Fruit fly (Drosophila melanogaster) whole organism, wandering third instar larva: ENCODE results near the gene Pex10.

Experiments used
- Abd-B ChIP-seq: fragments of >200 bp; optimal IDR thresholded peaks from 2 replicates; lab custom pipeline; 2017; ENCODE audit warnings: missing biosample characterization, missing genetic modification characterization
- CG32264 ChIP-seq: fragments of 200-800 bp; sonication (Bioruptor generic); optimal IDR thresholded peaks from 2 replicates; lab custom pipeline; 2016; ENCODE audit warnings: missing biosample characterization, missing genetic modification characterization
- CG9705 ChIP-seq: fragments of 200-800 bp; sonication (Bioruptor generic); optimal IDR thresholded peaks from 2 replicates; lab custom pipeline; 2018; ENCODE audit warnings: missing biosample characterization, mild to moderate bottlenecking, missing genetic modification characterization
- CrebA ChIP-seq: fragments of 200-800 bp; sonication (Bioruptor generic); optimal IDR thresholded peaks from 2 replicates; lab custom pipeline; 2016; ENCODE audit warnings: missing biosample characterization, mild to moderate bottlenecking, missing genetic modification characterization, borderline replicate concordance
- Dfd ChIP-seq: fragments of >200 bp; optimal IDR thresholded peaks from 2 replicates; lab custom pipeline; 2017; ENCODE audit warnings: missing biosample characterization, missing genetic modification characterization
- Dif ChIP-seq: fragments of 200-275, 200-300 bp; sonication (Bioruptor generic); optimal IDR thresholded peaks from 2 replicates; lab custom pipeline; 2018; ENCODE audit warnings: missing biosample characterization, missing genetic modification characterization; ENCODE audit not compliant: partially characterized antibody
- GATAd ChIP-seq: sonication (Bioruptor generic); optimal IDR thresholded peaks from 2 replicates; lab custom pipeline; 2016; ENCODE audit warnings: missing biosample characterization, missing genetic modification characterization
- HLH106 ChIP-seq: fragments of 200-800 bp; optimal IDR thresholded peaks from 3 replicates; lab custom pipeline; 2019; ENCODE audit warnings: missing biosample characterization, mild to moderate bottlenecking, missing genetic modification characterization, moderate library complexity
- Hnf4 ChIP-seq: fragments of 200-800 bp; sonication (Bioruptor generic); optimal IDR thresholded peaks from 2 replicates; lab custom pipeline; 2016; ENCODE audit warnings: missing biosample characterization, mild to moderate bottlenecking, missing genetic modification characterization
- Hr78 ChIP-seq: fragments of >200 bp; optimal IDR thresholded peaks from 2 replicates; lab custom pipeline; 2017; ENCODE audit warnings: missing biosample characterization, missing genetic modification characterization
- Hr83 ChIP-seq: fragments of 200-300 bp; sonication (Bioruptor generic); optimal IDR thresholded peaks from 2 replicates; lab custom pipeline; 2016; ENCODE audit warnings: missing biosample characterization, mild to moderate bottlenecking, missing genetic modification characterization, moderate library complexity; ENCODE audit not compliant: poor library complexity, severe bottlenecking
- Jra ChIP-seq: sonication (Bioruptor generic); optimal IDR thresholded peaks from 2 replicates; lab custom pipeline; 2016; ENCODE audit warnings: missing biosample characterization, missing genetic modification characterization
- Mio ChIP-seq: sonication (Bioruptor generic); optimal IDR thresholded peaks from 2 replicates; lab custom pipeline; 2016; ENCODE audit warnings: missing biosample characterization, missing genetic modification characterization
- Myc ChIP-seq: fragments of >200 bp; optimal IDR thresholded peaks from 2 replicates; lab custom pipeline; 2017
- N ChIP-seq: fragments of >200 bp; optimal IDR thresholded peaks from 2 replicates; lab custom pipeline; 2018; ENCODE audit warnings: missing biosample characterization, missing external identifiers, missing genetic modification characterization
- OdsH ChIP-seq: fragments of 200-800 bp; sonication (Bioruptor generic); optimal IDR thresholded peaks from 2 replicates; lab custom pipeline; 2016; ENCODE audit warnings: missing biosample characterization, mild to moderate bottlenecking, missing genetic modification characterization
- Rel ChIP-seq, 2 experiments: fragments of 200-800 bp; sonication (Bioruptor generic) in 1 of 2; optimal IDR thresholded peaks; 2 replicates in 1 of 2; 3 replicates in 1 of 2; lab custom pipeline; 2016 to 2019; ENCODE audit warnings: mild to moderate bottlenecking in 2 of 2, missing biosample characterization in 2 of 2, missing genetic modification characterization in 2 of 2, moderate library complexity in 1 of 2
- Sp1 ChIP-seq: fragments of 200-800 bp; sonication (Bioruptor generic); optimal IDR thresholded peaks from 3 replicates; lab custom pipeline; 2019; ENCODE audit warnings: missing biosample characterization, mild to moderate bottlenecking, missing genetic modification characterization, moderate library complexity
- Vsx2 ChIP-seq: fragments of 200-300, 225-300 bp; sonication (Bioruptor generic); optimal IDR thresholded peaks from 2 replicates; lab custom pipeline; 2018; ENCODE audit warnings: missing biosample characterization, missing genetic modification characterization; ENCODE audit not compliant: partially characterized antibody
- br ChIP-seq: fragments of 200-800 bp; sonication (Bioruptor generic); optimal IDR thresholded peaks from 2 replicates; lab custom pipeline; 2016; ENCODE audit warnings: missing biosample characterization, missing genetic modification characterization
- brk ChIP-seq: fragments of 200-800 bp; sonication (Bioruptor generic); optimal IDR thresholded peaks from 2 replicates; lab custom pipeline; 2016; ENCODE audit warnings: missing biosample characterization, mild to moderate bottlenecking, missing genetic modification characterization
- dl ChIP-seq, 2 experiments: fragments of 175-275, 200-275 bp in 1 of 2; fragments of 200-275 bp in 1 of 2; sonication (Bioruptor generic); optimal IDR thresholded peaks; lab custom pipeline; 2018; ENCODE audit warnings: mild to moderate bottlenecking in 2 of 2, missing biosample characterization in 2 of 2, missing genetic modification characterization in 2 of 2, moderate library complexity in 2 of 2; ENCODE audit not compliant: partially characterized antibody in 2 of 2, insufficient read depth in 1 of 2
- dmrt93B ChIP-seq: fragments of 200-800 bp; sonication (Bioruptor generic); optimal IDR thresholded peaks from 2 replicates; lab custom pipeline; 2018; ENCODE audit warnings: missing biosample characterization, mild to moderate bottlenecking, missing genetic modification characterization
- dsf ChIP-seq: sonication (Bioruptor generic); optimal IDR thresholded peaks from 2 replicates; lab custom pipeline; 2016; ENCODE audit warnings: missing biosample characterization, missing genetic modification characterization, borderline replicate concordance
- ey ChIP-seq: fragments of 200-800 bp; sonication (Bioruptor generic); optimal IDR thresholded peaks from 2 replicates; lab custom pipeline; 2016; ENCODE audit warnings: missing biosample characterization, missing genetic modification characterization
- foxo ChIP-seq, 2 experiments: fragments of 200-800 bp; sonication (Bioruptor generic); optimal IDR thresholded peaks; 2 replicates in 1 of 2; 3 replicates in 1 of 2; lab custom pipeline; 2016 to 2017; ENCODE audit warnings: missing biosample characterization in 2 of 2, missing genetic modification characterization in 2 of 2
- fru ChIP-seq: fragments of 200-800 bp; sonication (Bioruptor generic); optimal IDR thresholded peaks from 3 replicates; lab custom pipeline; 2016; ENCODE audit warnings: missing biosample characterization, mild to moderate bottlenecking, missing genetic modification characterization
- h ChIP-seq: fragments of 200-800 bp; sonication (Bioruptor generic); optimal IDR thresholded peaks from 3 replicates; lab custom pipeline; 2016; ENCODE audit warnings: missing biosample characterization, mild to moderate bottlenecking, missing genetic modification characterization
- jim ChIP-seq: fragments of 175-275, 200-325 bp; sonication (Bioruptor generic); optimal IDR thresholded peaks from 2 replicates; lab custom pipeline; 2016; ENCODE audit warnings: missing biosample characterization, mild to moderate bottlenecking, missing genetic modification characterization
- lola ChIP-seq: fragments of >200 bp; optimal IDR thresholded peaks from 2 replicates; lab custom pipeline; 2017; ENCODE audit warnings: missing biosample characterization, missing genetic modification characterization
- pan ChIP-seq: fragments of >200 bp; optimal IDR thresholded peaks from 2 replicates; lab custom pipeline; 2017
- psq ChIP-seq: fragments of 200-800 bp; sonication (Bioruptor generic); optimal IDR thresholded peaks from 3 replicates; lab custom pipeline; 2017; ENCODE audit warnings: missing biosample characterization, mild to moderate bottlenecking, missing genetic modification characterization, moderate library complexity
- rgr ChIP-seq: fragments of 200-800 bp; sonication (Bioruptor generic); optimal IDR thresholded peaks from 3 replicates; lab custom pipeline; 2016; ENCODE audit warnings: missing biosample characterization, mild to moderate bottlenecking, missing genetic modification characterization
- sage ChIP-seq: fragments of 200-800 bp; sonication (Bioruptor generic); optimal IDR thresholded peaks from 2 replicates; lab custom pipeline; 2016; ENCODE audit warnings: missing biosample characterization, mild to moderate bottlenecking, missing genetic modification characterization
- sv ChIP-seq: fragments of 200-800 bp; sonication (Bioruptor generic); optimal IDR thresholded peaks from 3 replicates; lab custom pipeline; 2016; ENCODE audit warnings: missing biosample characterization, missing genetic modification characterization
- tai ChIP-seq: sonication (Bioruptor generic); optimal IDR thresholded peaks from 2 replicates; lab custom pipeline; 2016; ENCODE audit warnings: missing biosample characterization, missing genetic modification characterization
- usp ChIP-seq: fragments of >200 bp; optimal IDR thresholded peaks from 2 replicates; lab custom pipeline; 2017; ENCODE audit warnings: missing biosample characterization, missing genetic modification characterization
- woc ChIP-seq: sonication (Bioruptor generic); optimal IDR thresholded peaks from 2 replicates; lab custom pipeline; 2016; ENCODE audit warnings: missing biosample characterization, mild to moderate bottlenecking, missing genetic modification characterization

Gene Pex10

DNA sequence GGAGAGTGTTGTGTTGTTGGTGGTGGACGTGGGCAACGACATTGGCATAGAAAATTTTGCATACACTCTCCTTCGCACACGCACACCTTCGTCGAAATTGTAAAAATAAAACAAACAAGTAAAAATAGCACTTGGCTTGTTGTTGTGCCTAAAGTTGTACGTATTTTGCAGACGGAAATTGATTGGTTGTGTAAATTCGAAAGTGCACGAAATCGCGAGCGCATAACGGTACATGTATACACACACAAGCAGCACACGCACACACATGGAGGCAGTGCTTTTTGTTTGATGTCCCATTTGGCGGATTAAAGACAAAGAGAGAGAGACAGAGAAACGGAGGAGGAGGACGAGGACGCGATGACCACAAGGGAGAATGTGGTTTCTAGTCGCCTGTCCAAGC, 20.7 kb upstream of the Pex10 start:
- TF ChIP-seq Vsx2 (GFP tag; lab: Kevin White, UChicago) (no peak), Mio (GFP tag; lab: Kevin White, UChicago) (no peak), Sp1 (GFP tag; lab: Kevin White, UChicago) (no peak), OdsH (GFP tag; lab: Kevin White, UChicago) (no peak), Hr78 (no peak), jim (GFP tag; lab: Kevin White, UChicago) (no peak), Jra (no peak), fru (GFP tag; lab: Kevin White, UChicago) (no peak), sage (no peak), dsf (GFP tag; lab: Kevin White, UChicago) (no peak), HLH106 (tag; lab: Kevin White, UChicago) (no peak), tai (GFP tag; lab: Kevin White, UChicago) (no peak), woc (no peak), sv (GFP tag; lab: Kevin White, UChicago) (no peak), Dif (no peak), CrebA (no peak), usp (GFP tag; lab: Kevin White, UChicago) (no peak)
- TF ChIP-seq, all 38 proteins: peak for 0

DNA sequence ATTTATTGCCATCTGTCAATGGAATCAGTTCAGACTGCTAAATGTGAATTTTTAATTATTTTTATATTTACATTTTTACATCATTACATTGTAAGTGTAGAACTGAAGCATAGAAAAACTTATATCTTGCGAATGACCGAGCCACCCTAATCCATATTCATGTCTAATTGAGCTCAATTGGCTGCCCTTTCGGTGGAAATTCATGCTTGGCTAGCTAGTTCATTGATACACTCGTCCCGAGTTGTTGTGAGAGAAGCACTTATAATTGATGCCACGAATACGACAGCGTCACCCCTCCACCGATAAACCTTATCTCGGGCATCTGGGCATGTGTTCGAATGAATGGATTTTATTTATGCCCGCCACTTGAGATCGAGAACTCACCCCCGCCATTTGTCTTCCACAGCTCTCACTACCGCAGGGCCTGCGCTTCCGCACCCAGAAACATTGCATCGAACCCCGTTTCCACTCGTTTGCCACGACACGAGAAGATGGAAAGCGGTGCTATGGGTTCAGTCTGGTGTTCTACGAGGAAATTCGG, 19.6 kb upstream of the Pex10 start:
- no peak for TF ChIP-seq OdsH (GFP tag; lab: Kevin White, UChicago)
- TF ChIP-seq tai (GFP tag; lab: Kevin White, UChicago) = no peak
- TF ChIP-seq jim (GFP tag; lab: Kevin White, UChicago) = no peak
- TF ChIP-seq ey = no peak
- TF ChIP-seq Jra = no peak

DNA sequence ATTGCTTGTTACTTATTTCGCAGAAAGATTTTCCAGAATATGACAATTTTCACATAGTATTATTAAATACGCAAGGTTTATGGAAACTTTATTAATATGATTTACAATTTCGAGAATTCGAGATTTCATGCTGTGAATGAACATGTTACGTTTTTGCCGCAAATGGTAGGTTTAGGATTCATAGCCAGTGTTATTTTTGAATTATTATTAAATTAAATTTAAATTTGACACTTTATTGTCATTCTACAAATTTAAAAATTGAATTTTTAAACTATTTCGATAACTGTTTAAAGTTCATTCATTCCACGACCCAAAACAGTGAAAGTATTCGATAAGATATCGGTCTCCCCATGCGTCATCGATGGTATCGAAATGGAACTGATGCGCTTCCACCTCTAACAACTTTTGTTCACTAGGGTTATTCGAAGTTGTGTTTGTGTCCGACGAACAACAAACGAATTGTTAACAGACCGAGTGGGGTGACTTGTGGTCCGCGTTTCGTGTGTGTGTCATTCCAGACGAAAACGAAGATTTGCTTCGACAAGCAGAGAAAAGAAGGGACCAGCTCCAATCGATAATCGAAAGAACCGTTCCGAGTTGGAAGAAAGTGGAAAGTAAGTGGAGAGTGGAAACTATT, 12.2 kb upstream of the Pex10 start, which contains the start of the genes CG32313 and Pcyt1:
TSS of gene CG32313 (minus strand) at position 51 of the 637 bp plus-strand sequence.
TSS of gene Pcyt1 (plus strand) at position 400 of the 637 bp plus-strand sequence.
- TF ChIP-seq usp (GFP tag; lab: Kevin White, UChicago) (no peak), Hr78 (no peak), tai (GFP tag; lab: Kevin White, UChicago) (no peak), sv (GFP tag; lab: Kevin White, UChicago) (no peak), CrebA (no peak), Mio (GFP tag; lab: Kevin White, UChicago) (no peak), dl (GFP tag; optimal IDR thresholded peaks at IDR 0.05; lab: Kevin White, UChicago; ENCODE audit: insufficient read depth in 1 of 2, partially characterized antibody in 2 of 2) (no peak), Rel (GFP tag; optimal IDR thresholded peaks at IDR 0.05; lab: Kevin White, UChicago) (no peak), Rel (tag; optimal IDR thresholded peaks at IDR 0.05; lab: Kevin White, UChicago) (no peak), brk (no peak), Vsx2 (GFP tag; lab: Kevin White, UChicago) (no peak), woc (no peak), Hr83 (peak; percentile 31), Hnf4 (GFP tag; lab: Kevin White, UChicago) (no peak), lola (GFP tag; lab: Kevin White, UChicago) (no peak), Dif (peak; percentile 81), Dfd (GFP tag; lab: Kevin White, UChicago) (no peak), HLH106 (tag; lab: Kevin White, UChicago) (no peak), dsf (GFP tag; lab: Kevin White, UChicago) (no peak), psq (GFP tag; lab: Kevin White, UChicago) (no peak), h (GFP tag; lab: Kevin White, UChicago) (no peak), rgr (no peak), sage (no peak), CG32264 (GFP tag; lab: Kevin White, UChicago) (no peak), OdsH (GFP tag; lab: Kevin White, UChicago) (no peak), N (GFP tag; lab: Kevin White, UChicago) (no peak), ey (no peak), jim (GFP tag; lab: Kevin White, UChicago) (no peak), Abd-B (GFP tag; lab: Kevin White, UChicago) (no peak), foxo (GFP tag; optimal IDR thresholded peaks at IDR 0.05; lab: Kevin White, UChicago) (peak in 1 of 2 experiments; percentile 6), fru (GFP tag; lab: Kevin White, UChicago) (no peak), Myc (lab: Kevin White, UChicago) (no peak), Jra (peak; percentile 13), pan (no peak), br (GFP tag; lab: Kevin White, UChicago) (peak; percentile 33), CG9705 (GFP tag; lab: Kevin White, UChicago) (no peak), dmrt93B (no peak), Sp1 (GFP tag; lab: Kevin White, UChicago) (peak; percentile 27), GATAd (GFP tag; lab: Kevin White, UChicago) (no peak)
